Fruit fly (Drosophila melanogaster) whole organism, wandering third instar larva: Measurements from ENCODE around the gene CG13931.

ENCODE experiments used
- Abd-B ChIP-seq: fragments of >200 bp; optimal IDR thresholded peaks from 2 replicates; lab custom pipeline; 2017; ENCODE audit warnings: missing biosample characterization, missing genetic modification characterization
- CG32264 ChIP-seq: fragments of 200-800 bp; sonication (Bioruptor generic); optimal IDR thresholded peaks from 2 replicates; lab custom pipeline; 2016; ENCODE audit warnings: missing biosample characterization, missing genetic modification characterization
- Mio ChIP-seq: sonication (Bioruptor generic); optimal IDR thresholded peaks from 2 replicates; lab custom pipeline; 2016; ENCODE audit warnings: missing biosample characterization, missing genetic modification characterization
- Myc ChIP-seq: fragments of >200 bp; optimal IDR thresholded peaks from 2 replicates; lab custom pipeline; 2017
- N ChIP-seq: fragments of >200 bp; optimal IDR thresholded peaks from 2 replicates; lab custom pipeline; 2018; ENCODE audit warnings: missing biosample characterization, missing external identifiers, missing genetic modification characterization
- dl ChIP-seq, 2 experiments: fragments of 175-275, 200-275 bp in 1 of 2; fragments of 200-275 bp in 1 of 2; sonication (Bioruptor generic); optimal IDR thresholded peaks; lab custom pipeline; 2018; ENCODE audit warnings: mild to moderate bottlenecking in 2 of 2, missing biosample characterization in 2 of 2, missing genetic modification characterization in 2 of 2, moderate library complexity in 2 of 2; ENCODE audit not compliant: partially characterized antibody in 2 of 2, insufficient read depth in 1 of 2
- h ChIP-seq: fragments of 200-800 bp; sonication (Bioruptor generic); optimal IDR thresholded peaks from 3 replicates; lab custom pipeline; 2016; ENCODE audit warnings: missing biosample characterization, mild to moderate bottlenecking, missing genetic modification characterization
- sv ChIP-seq: fragments of 200-800 bp; sonication (Bioruptor generic); optimal IDR thresholded peaks from 3 replicates; lab custom pipeline; 2016; ENCODE audit warnings: missing biosample characterization, missing genetic modification characterization
- usp ChIP-seq: fragments of >200 bp; optimal IDR thresholded peaks from 2 replicates; lab custom pipeline; 2017; ENCODE audit warnings: missing biosample characterization, missing genetic modification characterization
- woc ChIP-seq: sonication (Bioruptor generic); optimal IDR thresholded peaks from 2 replicates; lab custom pipeline; 2016; ENCODE audit warnings: missing biosample characterization, mild to moderate bottlenecking, missing genetic modification characterization

- TF ChIP-seq dl (GFP tag; optimal IDR thresholded peaks at IDR 0.05; lab: Kevin White, UChicago; ENCODE audit: insufficient read depth in 1 of 2, partially characterized antibody in 2 of 2), result no peak
- TF ChIP-seq N (GFP tag; lab: Kevin White, UChicago), result no peak
- TF ChIP-seq Abd-B, result no peak
- no peak for TF ChIP-seq woc (GFP tag; lab: Kevin White, UChicago)
- peak; percentile 19 for TF ChIP-seq Myc
- TF ChIP-seq usp (GFP tag; lab: Kevin White, UChicago), result no peak
- TF ChIP-seq sv (GFP tag; lab: Kevin White, UChicago), result no peak
- no peak for TF ChIP-seq h (GFP tag; lab: Kevin White, UChicago)
- no peak for TF ChIP-seq CG32264
- TF ChIP-seq Mio (GFP tag; lab: Kevin White, UChicago), result no peak
These were observed 36.4 kb upstream of the CG13931 start, which contains the start of gene Gk2 for dm6 chr3L:1738375-1739328.
